Worm (Caenorhabditis elegans): ENCODE data around the gene srz-32.

ce11 chrIV:3482195-3482959 lies 46.3 kb downstream of the srz-32 start, which contains the start of gene srz-82:
- TF ChIP-seq ZK546.5 (tag; optimal IDR thresholded peaks at IDR 0.05) (no peak), nhr-11 (tag; optimal IDR thresholded peaks at IDR 0.05) (no peak), hmg-11 (tag; optimal IDR thresholded peaks at IDR 0.05) (no peak), ztf-11 (tag; optimal IDR thresholded peaks at IDR 0.05) (no peak), ceh-16 (tag; optimal IDR thresholded peaks at IDR 0.05) (no peak), skn-1 (tag; optimal IDR thresholded peaks at IDR 0.05) (no peak), nhr-77 (tag; optimal IDR thresholded peaks at IDR 0.05) (no peak)

Data from whole organism, L3 larva.